Worm (Caenorhabditis elegans) whole organism, L4 larva: Measurements from ENCODE around the gene bli-6.
A peak's percentile ranks its signal among the peaks of the same experiment; 100 is the strongest.
"Not testable (repeated sequence)": the region's sequence is repeated elsewhere in the genome, so short reads cannot be mapped to it uniquely, and the experiment has no call there.

Experiments
- F10B5.3 ChIP-seq: sonication (generic microtip); optimal IDR thresholded peaks from 2 replicates; lab custom pipeline; 2016; ENCODE audit warnings: mild to moderate bottlenecking, missing genetic modification characterization, missing compliant biosample characterization
- R02D3.7 ChIP-seq: fragments of 150-350 bp; sonication (generic microtip); optimal IDR thresholded peaks from 3 replicates; lab custom pipeline; 2014; ENCODE audit warnings: missing biosample characterization, missing genetic modification characterization
- T20F7.1 ChIP-seq: fragments of 200-800 bp; sonication (Bioruptor generic); optimal IDR thresholded peaks from 2 replicates; lab custom pipeline; 2018; ENCODE audit warnings: mild to moderate bottlenecking, missing genetic modification characterization, missing compliant biosample characterization
- aha-1 ChIP-seq: fragments of 150-350 bp; peaks from one replicate; lab custom pipeline; 2014; ENCODE audit warnings: missing biosample characterization, missing genetic modification characterization
- aly-2 ChIP-seq: sonication (generic microtip); optimal IDR thresholded peaks from 2 replicates; lab custom pipeline; 2018; ENCODE audit warnings: missing biosample characterization, missing genetic modification characterization
- cey-2 ChIP-seq: sonication (generic microtip); optimal IDR thresholded peaks from 3 replicates; lab custom pipeline; 2017; ENCODE audit warnings: missing genetic modification characterization, mild to moderate bottlenecking, missing compliant biosample characterization, antibody characterized with exemption, borderline replicate concordance; ENCODE audit not compliant: insufficient read depth
- daf-8 ChIP-seq: fragments of 200-800 bp; sonication (Bioruptor generic); IDR thresholded peaks from 2 replicates; pipeline ENCODE4 v1.3.6; 2022; ENCODE audit warnings: missing genetic modification characterization, missing compliant biosample characterization
- fos-1 ChIP-seq: fragments of 150-350 bp; optimal IDR thresholded peaks from 2 replicates; lab custom pipeline; 2014; ENCODE audit warnings: missing biosample characterization, missing genetic modification characterization
- gei-8 ChIP-seq: fragments of 200-800 bp; sonication (Bioruptor generic); optimal IDR thresholded peaks from 2 replicates; lab custom pipeline; 2018; ENCODE audit warnings: mild to moderate bottlenecking, missing genetic modification characterization, missing compliant biosample characterization
- hmg-1.1 ChIP-seq: fragments of 200-800 bp; sonication (Bioruptor generic); IDR thresholded peaks from 2 replicates; pipeline ENCODE4 v1.3.6; 2022; ENCODE audit warnings: missing genetic modification reagents, missing genetic modification characterization, missing compliant biosample characterization
- jun-1 ChIP-seq: fragments of 150-350 bp; optimal IDR thresholded peaks from 2 replicates; lab custom pipeline; 2014; ENCODE audit warnings: missing biosample characterization, missing genetic modification reagents, missing genetic modification characterization
- lim-7 ChIP-seq: fragments of 200-800 bp; sonication (Bioruptor generic); IDR thresholded peaks from 2 replicates; pipeline ENCODE4 v1.3.6; 2022; ENCODE audit warnings: missing genetic modification characterization, missing compliant biosample characterization
- lin-29 ChIP-seq: fragments of 200-800 bp; sonication (Bioruptor generic); IDR thresholded peaks from 2 replicates; pipeline ENCODE4 v1.3.6; 2022; ENCODE audit warnings: missing genetic modification reagents, missing genetic modification characterization, missing compliant biosample characterization
- lin-39 ChIP-seq: fragments of 150-350 bp; optimal IDR thresholded peaks from 2 replicates; lab custom pipeline; 2014; ENCODE audit warnings: missing biosample characterization, missing genetic modification reagents, missing genetic modification characterization
- lir-3 ChIP-seq: sonication (generic microtip); optimal IDR thresholded peaks from 2 replicates; lab custom pipeline; 2016; ENCODE audit warnings: mild to moderate bottlenecking, missing genetic modification characterization, missing compliant biosample characterization
- lsy-2 ChIP-seq, 2 experiments: fragments of 150-350 bp in 1 of 2; sonication (generic microtip) in 1 of 2; optimal IDR thresholded peaks; 2 replicates each; lab custom pipeline; 2014 to 2017; ENCODE audit warnings: missing biosample characterization in 2 of 2, missing genetic modification characterization in 2 of 2
- mxl-2 ChIP-seq: fragments of 200-800 bp; sonication (Bioruptor generic); conservative IDR thresholded peaks from 2 replicates; pipeline ENCODE4 v1.3.6; 2022; ENCODE audit warnings: missing genetic modification reagents, missing genetic modification characterization, missing compliant biosample characterization
- mxl-3 ChIP-seq: fragments of 200-800 bp; sonication (Bioruptor generic); optimal IDR thresholded peaks from 2 replicates; lab custom pipeline; 2018; ENCODE audit warnings: mild to moderate bottlenecking, missing genetic modification characterization, missing compliant biosample characterization
- nhr-11 ChIP-seq: fragments of 150-350 bp; optimal IDR thresholded peaks from 2 replicates; lab custom pipeline; 2014; ENCODE audit warnings: missing biosample characterization, missing genetic modification characterization
- nhr-237 ChIP-seq: sonication (generic microtip); optimal IDR thresholded peaks from 2 replicates; lab custom pipeline; 2017; ENCODE audit warnings: missing biosample characterization, missing genetic modification characterization
- nhr-25 ChIP-seq: sonication (generic microtip); optimal IDR thresholded peaks from 2 replicates; lab custom pipeline; 2017; ENCODE audit warnings: missing genetic modification characterization, mild to moderate bottlenecking, missing compliant biosample characterization, antibody characterized with exemption, moderate library complexity, borderline replicate concordance; ENCODE audit not compliant: insufficient read depth
- nhr-42 ChIP-seq: fragments of 200-800 bp; sonication (Bioruptor generic); IDR thresholded peaks from 2 replicates; pipeline ENCODE4 v1.3.6; 2022; ENCODE audit warnings: missing genetic modification characterization, missing compliant biosample characterization
- nhr-48 ChIP-seq: sonication (generic microtip); optimal IDR thresholded peaks from 2 replicates; lab custom pipeline; 2016; ENCODE audit warnings: mild to moderate bottlenecking, missing genetic modification characterization, missing compliant biosample characterization
- nhr-6 ChIP-seq: fragments of 150-350 bp; optimal IDR thresholded peaks from 2 replicates; lab custom pipeline; 2014; ENCODE audit warnings: missing biosample characterization, missing genetic modification characterization
- sdz-12 ChIP-seq: fragments of 200-800 bp; sonication (Bioruptor generic); optimal IDR thresholded peaks from 2 replicates; lab custom pipeline; 2018; ENCODE audit warnings: mild to moderate bottlenecking, missing genetic modification characterization, missing compliant biosample characterization
- snpc-1.2 ChIP-seq: fragments of 200-800 bp; sonication (Bioruptor generic); IDR thresholded peaks from 2 replicates; pipeline ENCODE4 v1.3.6; 2022; ENCODE audit warnings: missing genetic modification reagents, missing genetic modification characterization, missing compliant biosample characterization
- tag-97 ChIP-seq: fragments of 200-800 bp; sonication (Bioruptor generic); IDR thresholded peaks from 2 replicates; pipeline ENCODE4 v1.3.6; 2022; ENCODE audit warnings: missing genetic modification characterization, missing compliant biosample characterization
- vab-7 ChIP-seq: fragments of 200-800 bp; sonication (Bioruptor generic); IDR thresholded peaks from 2 replicates; pipeline ENCODE4 v1.3.6; 2022; ENCODE audit warnings: missing genetic modification reagents, missing genetic modification characterization, missing compliant biosample characterization
- zag-1 ChIP-seq: fragments of 150-350 bp; optimal IDR thresholded peaks from 2 replicates; lab custom pipeline; 2014; ENCODE audit warnings: missing biosample characterization, missing genetic modification characterization
- zfp-3 ChIP-seq: fragments of 200-800 bp; sonication (Bioruptor generic); conservative IDR thresholded peaks from 2 replicates; pipeline ENCODE4 v1.3.6; 2022; ENCODE audit warnings: missing genetic modification reagents, missing genetic modification characterization, missing compliant biosample characterization
- zip-11 ChIP-seq: fragments of 200-800 bp; sonication (Bioruptor generic); IDR thresholded peaks from 2 replicates; pipeline ENCODE4 v1.3.6; 2022; ENCODE audit warnings: missing genetic modification characterization, missing compliant biosample characterization
- zip-2 ChIP-seq: fragments of 150-350 bp; optimal IDR thresholded peaks from 2 replicates; lab custom pipeline; 2014; ENCODE audit warnings: missing biosample characterization, missing genetic modification characterization

Gene bli-6

ce11 chrIV:6342431-6342830 lies 34.4 kb upstream of the bli-6 start, which contains the start of gene Y73B6BL.288:
TSS of gene Y73B6BL.288 (minus strand) at chrIV:6342531.
- TF ChIP-seq jun-1 (tag; lab: Kevin White, UChicago) (no peak), sdz-12 (GFP tag; lab: Kevin White, UChicago) (no peak), zfp-3 (GFP tag; lab: Robert Waterston, UW) (no peak), lin-29 (GFP tag; lab: Robert Waterston, UW) (no peak), nhr-48 (tag; lab: Kevin White, UChicago) (no peak)

DNA sequence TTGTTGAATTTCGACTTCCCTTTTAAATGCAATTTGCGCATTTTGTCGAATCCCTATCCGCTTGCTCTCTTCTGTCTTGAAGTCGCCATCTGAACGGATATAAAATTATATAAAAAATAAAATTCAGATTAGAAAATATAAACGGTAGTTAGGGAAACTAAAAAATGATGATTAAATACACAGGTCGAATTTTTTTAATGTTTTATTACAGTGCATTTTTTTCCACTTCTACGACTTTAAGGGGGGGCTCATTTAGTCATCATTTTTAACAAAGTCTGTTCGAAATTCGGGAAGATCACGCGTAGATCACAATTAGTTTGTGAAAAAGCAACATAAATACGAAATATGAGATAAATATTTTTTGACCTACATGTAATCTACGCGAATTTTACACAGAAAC lies 34.0 kb upstream of the bli-6 start, which contains the start of gene Y73B6BL.14:
TSS of gene Y73B6BL.14 (minus strand) at position 101 of the 400 bp plus-strand sequence.
- no peak for TF ChIP-seq vab-7 (GFP tag; lab: Robert Waterston, UW)
- TF ChIP-seq sdz-12 (GFP tag; lab: Kevin White, UChicago), result no peak
- no peak for TF ChIP-seq mxl-2
- TF ChIP-seq tag-97 (GFP tag; lab: Robert Waterston, UW), result no peak
- TF ChIP-seq cey-2 (tag; lab: Kevin White, UChicago), result no peak
- no peak for TF ChIP-seq lsy-2 (tag; optimal IDR thresholded peaks at IDR 0.05; lab: Kevin White, UChicago)
- no peak for TF ChIP-seq nhr-42
- no peak for TF ChIP-seq nhr-11 (tag; lab: Kevin White, UChicago)
- TF ChIP-seq T20F7.1 (GFP tag; lab: Kevin White, UChicago), result no peak
- TF ChIP-seq fos-1 (tag; lab: Kevin White, UChicago), result no peak
- no peak for TF ChIP-seq nhr-25 (tag; lab: Kevin White, UChicago)
- no peak for TF ChIP-seq hmg-1.1 (GFP tag; lab: Robert Waterston, UW)
- TF ChIP-seq aha-1 (tag; lab: Kevin White, UChicago), result no peak
- TF ChIP-seq, all 104 proteins: peak for 0

DNA sequence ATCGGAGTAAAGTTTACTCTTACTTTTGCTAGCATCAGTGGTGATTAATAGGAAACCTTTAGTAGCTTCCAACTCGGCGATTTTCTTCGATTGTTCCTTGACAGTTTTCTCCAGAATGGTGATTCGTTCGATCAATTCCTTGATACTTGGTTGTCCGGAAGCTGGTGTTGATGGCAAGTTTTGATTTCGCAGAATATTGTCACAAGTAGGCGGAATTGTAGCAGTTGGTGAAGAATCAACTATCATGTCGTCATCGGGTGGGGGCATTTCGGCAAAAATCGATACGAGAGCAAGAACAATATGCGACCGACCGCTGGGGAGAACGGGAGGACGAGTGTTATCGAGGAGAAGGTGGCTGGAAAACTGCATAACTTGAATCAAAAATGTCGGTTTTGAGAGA lies 29.7 kb upstream of the bli-6 start, which contains the start of gene Y73B6BL.289:
TSS of gene Y73B6BL.289 (plus strand) at position 301 of the 400 bp plus-strand sequence.
- not testable (repeated sequence) for TF ChIP-seq sdz-12 (GFP tag; lab: Kevin White, UChicago); lsy-2 (tag; optimal IDR thresholded peaks at IDR 0.05; lab: Kevin White, UChicago); lir-3 (tag; lab: Kevin White, UChicago)
- TF ChIP-seq, all 104 proteins: peak for 0; not testable (repeated sequence) for 104

DNA sequence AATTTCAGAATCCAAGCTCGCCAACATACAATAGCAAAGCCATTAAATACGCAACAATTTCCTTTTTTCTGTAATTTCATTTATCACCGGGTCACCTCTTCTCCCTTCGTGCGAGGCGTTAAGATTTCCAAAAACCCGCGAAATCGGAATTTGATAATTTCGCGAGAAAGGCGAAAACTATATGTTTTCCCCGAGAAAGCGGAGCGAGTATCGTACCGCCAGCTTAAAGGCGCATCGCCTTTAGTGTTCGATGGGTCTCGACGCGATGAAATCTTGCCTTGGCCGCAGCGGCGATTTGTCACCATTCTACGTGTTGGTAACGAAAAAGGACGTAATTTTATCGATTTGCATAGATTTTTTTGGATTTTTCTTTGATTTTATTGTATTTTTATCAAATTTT lies 29.0 kb upstream of the bli-6 start:
- TF ChIP-seq snpc-1.2 (GFP tag; lab: Robert Waterston, UW), result peak; percentile 75

ce11 chrIV:6361668-6362067 lies 15.2 kb upstream of the bli-6 start, which contains the start of gene Y73B6BL.47:
TSS of gene Y73B6BL.47 (plus strand) at chrIV:6361968.
- no peak for TF ChIP-seq nhr-237 (tag; lab: Kevin White, UChicago)
- no peak for TF ChIP-seq mxl-3 (GFP tag; lab: Kevin White, UChicago)
- no peak for TF ChIP-seq aly-2 (tag; lab: Kevin White, UChicago)
- TF ChIP-seq nhr-42, result no peak
- no peak for TF ChIP-seq cey-2 (tag; lab: Kevin White, UChicago)
- TF ChIP-seq F10B5.3 (tag; lab: Kevin White, UChicago), result no peak
- TF ChIP-seq gei-8 (GFP tag; lab: Kevin White, UChicago), result no peak
- no peak for TF ChIP-seq lim-7
- TF ChIP-seq zip-2 (tag; lab: Kevin White, UChicago), result no peak
- TF ChIP-seq R02D3.7 (tag; lab: Kevin White, UChicago), result no peak
- TF ChIP-seq fos-1 (tag; lab: Kevin White, UChicago), result no peak
- no peak for TF ChIP-seq zip-11
- no peak for TF ChIP-seq lin-39 (tag; lab: Kevin White, UChicago)
- no peak for TF ChIP-seq zag-1 (tag; lab: Kevin White, UChicago)
- TF ChIP-seq nhr-6 (tag; lab: Kevin White, UChicago), result no peak
- TF ChIP-seq daf-8, result no peak
